Worm (Caenorhabditis elegans) whole organism, midembryonic: ENCODE data around the gene F46H5.2.

Experiments
- flt-1 ChIP-seq: fragments of 200-800 bp; sonication (Bioruptor generic); IDR thresholded peaks from 2 replicates; pipeline ENCODE4 v1.3.6; 2022; ENCODE audit warnings: missing genetic modification characterization, missing compliant biosample characterization
- klf-2 ChIP-seq: fragments of 200-800 bp; sonication (Bioruptor generic); conservative IDR thresholded peaks from 2 replicates; pipeline ENCODE4 v1.3.6; 2022; ENCODE audit warnings: missing genetic modification reagents, missing genetic modification characterization, missing compliant biosample characterization
- med-1 ChIP-seq: sonication (generic microtip); optimal IDR thresholded peaks from 2 replicates; lab custom pipeline; 2017; ENCODE audit warnings: missing genetic modification characterization, mild to moderate bottlenecking, missing compliant biosample characterization, antibody characterized with exemption, missing genetic modification reagents; ENCODE audit not compliant: insufficient read depth
- tab-1 ChIP-seq: fragments of 200-800 bp; sonication (Bioruptor generic); IDR thresholded peaks from 2 replicates; pipeline ENCODE4 v1.3.6; 2022; ENCODE audit warnings: missing genetic modification characterization, missing compliant biosample characterization
- ztf-23 ChIP-seq: fragments of 200-800 bp; sonication (Bioruptor generic); IDR thresholded peaks from 2 replicates; pipeline ENCODE4 v1.3.6; 2022; ENCODE audit warnings: missing genetic modification reagents, missing genetic modification characterization, missing compliant biosample characterization

- no peak for TF ChIP-seq med-1 (GFP tag; lab: Kevin White, UChicago)
- no peak for TF ChIP-seq klf-2 (GFP tag; lab: Robert Waterston, UW)
- no peak for TF ChIP-seq tab-1 (GFP tag; lab: Robert Waterston, UW)
- no peak for TF ChIP-seq flt-1
- no peak for TF ChIP-seq ztf-23 (GFP tag; lab: Robert Waterston, UW)
These were observed 37.7 kb downstream of the F46H5.2 start for ce11 chrX:7303115-7303514.
